Worm (Caenorhabditis elegans) whole organism, L4 larva: ENCODE results near the gene Y54F10AM.8.

Experiments used
- F37D6.2 ChIP-seq: sonication (generic microtip); optimal IDR thresholded peaks from 2 replicates; lab custom pipeline; 2016; ENCODE audit warnings: mild to moderate bottlenecking, missing genetic modification characterization, missing compliant biosample characterization
- F49E8.2 ChIP-seq: sonication (generic microtip); optimal IDR thresholded peaks from 2 replicates; lab custom pipeline; 2016; ENCODE audit warnings: missing compliant biosample characterization, mild to moderate bottlenecking, missing genetic modification characterization, borderline replicate concordance
- T20F7.1 ChIP-seq: fragments of 200-800 bp; sonication (Bioruptor generic); optimal IDR thresholded peaks from 2 replicates; lab custom pipeline; 2018; ENCODE audit warnings: mild to moderate bottlenecking, missing genetic modification characterization, missing compliant biosample characterization
- Y48G9A.11 ChIP-seq: fragments of 200-800 bp; sonication (Bioruptor generic); IDR thresholded peaks from 2 replicates; pipeline ENCODE4 v1.3.6; 2022; ENCODE audit warnings: missing genetic modification reagents, missing genetic modification characterization, missing compliant biosample characterization
- Y75B8A.6 ChIP-seq: fragments of 200-800 bp; sonication (Bioruptor generic); IDR thresholded peaks from 2 replicates; pipeline ENCODE4 v1.3.6; 2022; ENCODE audit warnings: missing genetic modification reagents, missing genetic modification characterization, missing compliant biosample characterization
- ZK337.2 ChIP-seq: fragments of 200-800 bp; sonication (Bioruptor generic); IDR thresholded peaks from 2 replicates; pipeline ENCODE4 v1.3.6; 2022; ENCODE audit warnings: missing genetic modification reagents, missing genetic modification characterization, missing compliant biosample characterization
- aly-2 ChIP-seq: sonication (generic microtip); optimal IDR thresholded peaks from 2 replicates; lab custom pipeline; 2018; ENCODE audit warnings: missing biosample characterization, missing genetic modification characterization
- arid-1 ChIP-seq: fragments of 200-800 bp; sonication (Bioruptor generic); conservative IDR thresholded peaks from 2 replicates; pipeline ENCODE4 v1.3.6; 2022; ENCODE audit warnings: missing genetic modification reagents, missing genetic modification characterization, missing compliant biosample characterization
- ceh-20 ChIP-seq: fragments of 200-800 bp; sonication (Bioruptor generic); IDR thresholded peaks from 2 replicates; pipeline ENCODE4 v1.3.6; 2022; ENCODE audit warnings: missing genetic modification reagents, missing genetic modification characterization, missing compliant biosample characterization
- ceh-28 ChIP-seq: fragments of 150-350 bp; optimal IDR thresholded peaks from 2 replicates; lab custom pipeline; 2014; ENCODE audit warnings: missing biosample characterization, missing genetic modification reagents, missing genetic modification characterization
- ceh-32 ChIP-seq: sonication (generic microtip); optimal IDR thresholded peaks from 2 replicates; lab custom pipeline; 2016; ENCODE audit warnings: mild to moderate bottlenecking, missing genetic modification characterization, missing compliant biosample characterization; ENCODE audit not compliant: poor library complexity
- ceh-44 ChIP-seq: fragments of 200-800 bp; sonication (Bioruptor generic); IDR thresholded peaks from 2 replicates; pipeline ENCODE4 v1.3.6; 2022; ENCODE audit warnings: missing genetic modification reagents, missing genetic modification characterization, missing compliant biosample characterization
- ceh-62 ChIP-seq: sonication (generic microtip); optimal IDR thresholded peaks from 2 replicates; lab custom pipeline; 2017; ENCODE audit warnings: missing biosample characterization, missing genetic modification characterization
- ceh-82 ChIP-seq: sonication (generic microtip); optimal IDR thresholded peaks from 2 replicates; lab custom pipeline; 2017; ENCODE audit warnings: missing biosample characterization, missing genetic modification characterization
- ces-1 ChIP-seq: fragments of 150-350 bp; sonication (generic microtip); optimal IDR thresholded peaks from 4 replicates; lab custom pipeline; 2014; ENCODE audit warnings: missing biosample characterization, missing genetic modification reagents, missing genetic modification characterization
- daf-12 ChIP-seq: fragments of 150-350 bp; optimal IDR thresholded peaks from 2 replicates; lab custom pipeline; 2014; ENCODE audit warnings: missing biosample characterization, missing genetic modification reagents, missing genetic modification characterization
- dmd-9 ChIP-seq: fragments of 200-800 bp; sonication (Bioruptor generic); IDR thresholded peaks from 2 replicates; pipeline ENCODE4 v1.3.6; 2022; ENCODE audit warnings: missing genetic modification reagents, missing genetic modification characterization, missing compliant biosample characterization
- dve-1 ChIP-seq: sonication (generic microtip); optimal IDR thresholded peaks from 2 replicates; lab custom pipeline; 2017; ENCODE audit warnings: antibody characterized with exemption, mild to moderate bottlenecking, missing genetic modification characterization, missing compliant biosample characterization; ENCODE audit not compliant: insufficient read depth
- egl-43 ChIP-seq: fragments of 200-800 bp; sonication (Bioruptor generic); IDR thresholded peaks from 2 replicates; pipeline ENCODE4 v1.3.6; 2022; ENCODE audit warnings: missing genetic modification reagents, missing genetic modification characterization, missing compliant biosample characterization
- fos-1 ChIP-seq: fragments of 150-350 bp; optimal IDR thresholded peaks from 2 replicates; lab custom pipeline; 2014; ENCODE audit warnings: missing biosample characterization, missing genetic modification characterization
- gei-8 ChIP-seq: fragments of 200-800 bp; sonication (Bioruptor generic); optimal IDR thresholded peaks from 2 replicates; lab custom pipeline; 2018; ENCODE audit warnings: mild to moderate bottlenecking, missing genetic modification characterization, missing compliant biosample characterization
- hif-1 ChIP-seq, 2 experiments: sonication (generic microtip); optimal IDR thresholded peaks; 2 replicates each; lab custom pipeline; 2016 to 2017; ENCODE audit warnings: missing compliant biosample characterization in 2 of 2, missing genetic modification characterization in 2 of 2, missing genetic modification reagents in 2 of 2, missing genotype in 2 of 2, mild to moderate bottlenecking in 1 of 2
- hlh-11 ChIP-seq: fragments of 200-800 bp; sonication (Bioruptor generic); optimal IDR thresholded peaks from 2 replicates; lab custom pipeline; 2018; ENCODE audit warnings: mild to moderate bottlenecking, missing genetic modification characterization, missing compliant biosample characterization
- hlh-30 ChIP-seq: sonication (generic microtip); optimal IDR thresholded peaks from 2 replicates; lab custom pipeline; 2017; ENCODE audit warnings: antibody characterized with exemption, mild to moderate bottlenecking, missing genetic modification characterization, missing compliant biosample characterization; ENCODE audit not compliant: insufficient read depth
- jun-1 ChIP-seq: fragments of 150-350 bp; optimal IDR thresholded peaks from 2 replicates; lab custom pipeline; 2014; ENCODE audit warnings: missing biosample characterization, missing genetic modification reagents, missing genetic modification characterization
- lim-7 ChIP-seq: fragments of 200-800 bp; sonication (Bioruptor generic); IDR thresholded peaks from 2 replicates; pipeline ENCODE4 v1.3.6; 2022; ENCODE audit warnings: missing genetic modification characterization, missing compliant biosample characterization
- lin-1 ChIP-seq: fragments of 200-800 bp; sonication (Bioruptor generic); IDR thresholded peaks from 2 replicates; pipeline ENCODE4 v1.3.6; 2022; ENCODE audit warnings: missing genetic modification reagents, missing genetic modification characterization, missing compliant biosample characterization
- lin-29 ChIP-seq: fragments of 200-800 bp; sonication (Bioruptor generic); IDR thresholded peaks from 2 replicates; pipeline ENCODE4 v1.3.6; 2022; ENCODE audit warnings: missing genetic modification reagents, missing genetic modification characterization, missing compliant biosample characterization
- madf-5 ChIP-seq, 2 experiments: fragments of 200-800 bp; sonication (Bioruptor generic); IDR thresholded peaks; 2 replicates each; pipeline ENCODE4 v1.3.6; 2022; ENCODE audit warnings: missing compliant biosample characterization in 2 of 2, missing genetic modification characterization in 2 of 2
- madf-9 ChIP-seq: fragments of 200-800 bp; sonication (Bioruptor generic); conservative IDR thresholded peaks from 2 replicates; pipeline ENCODE4 v1.3.6; 2022; ENCODE audit warnings: missing genetic modification reagents, missing genetic modification characterization, missing compliant biosample characterization
- mdt-29 ChIP-seq: fragments of 200-800 bp; sonication (Bioruptor generic); IDR thresholded peaks from 2 replicates; pipeline ENCODE4 v1.3.6; 2022; ENCODE audit warnings: missing genetic modification reagents, missing genetic modification characterization, missing compliant biosample characterization
- mep-1 ChIP-seq: fragments of 150-350 bp; sonication (generic microtip); optimal IDR thresholded peaks from 3 replicates; lab custom pipeline; 2014; ENCODE audit warnings: missing biosample characterization, missing genetic modification characterization
- mes-2 ChIP-seq: sonication (generic microtip); optimal IDR thresholded peaks from 2 replicates; lab custom pipeline; 2016; ENCODE audit warnings: missing genotype, mild to moderate bottlenecking, missing genetic modification characterization, missing compliant biosample characterization; ENCODE audit not compliant: poor library complexity, severe bottlenecking
- mxl-3 ChIP-seq: fragments of 200-800 bp; sonication (Bioruptor generic); optimal IDR thresholded peaks from 2 replicates; lab custom pipeline; 2018; ENCODE audit warnings: mild to moderate bottlenecking, missing genetic modification characterization, missing compliant biosample characterization
- nhr-111 ChIP-seq: fragments of 200-800 bp; sonication (Bioruptor generic); optimal IDR thresholded peaks from 2 replicates; lab custom pipeline; 2018; ENCODE audit warnings: mild to moderate bottlenecking, missing genetic modification characterization, missing compliant biosample characterization
- nhr-237 ChIP-seq: sonication (generic microtip); optimal IDR thresholded peaks from 2 replicates; lab custom pipeline; 2017; ENCODE audit warnings: missing biosample characterization, missing genetic modification characterization
- nhr-28 ChIP-seq: fragments of 150-350 bp; optimal IDR thresholded peaks from 2 replicates; lab custom pipeline; 2014; ENCODE audit warnings: missing biosample characterization, missing genetic modification characterization
- nhr-41 ChIP-seq: fragments of 200-800 bp; sonication (Bioruptor generic); IDR thresholded peaks from 2 replicates; pipeline ENCODE4 v1.3.6; 2022; ENCODE audit warnings: missing genetic modification reagents, missing genetic modification characterization, missing compliant biosample characterization
- nhr-6 ChIP-seq: fragments of 150-350 bp; optimal IDR thresholded peaks from 2 replicates; lab custom pipeline; 2014; ENCODE audit warnings: missing biosample characterization, missing genetic modification characterization
- rbr-2 ChIP-seq: sonication (generic microtip); optimal IDR thresholded peaks from 2 replicates; lab custom pipeline; 2016; ENCODE audit warnings: missing genotype, missing genetic modification characterization, missing compliant biosample characterization
- saeg-2 ChIP-seq: fragments of 200-800 bp; sonication (Bioruptor generic); IDR thresholded peaks from 2 replicates; pipeline ENCODE4 v1.3.6; 2022; ENCODE audit warnings: missing genetic modification reagents, missing genetic modification characterization, missing compliant biosample characterization
- set-16 ChIP-seq: fragments of 200-800 bp; sonication (Bioruptor generic); IDR thresholded peaks from 2 replicates; pipeline ENCODE4 v1.3.6; 2022; ENCODE audit warnings: missing genetic modification reagents, missing genetic modification characterization, missing compliant biosample characterization
- skn-1 ChIP-seq: fragments of 150-350 bp; optimal IDR thresholded peaks from 2 replicates; lab custom pipeline; 2014; ENCODE audit warnings: missing biosample characterization, missing genetic modification characterization
- spr-1 ChIP-seq: sonication (generic microtip); optimal IDR thresholded peaks from 2 replicates; lab custom pipeline; 2016; ENCODE audit warnings: mild to moderate bottlenecking, missing genetic modification characterization, missing compliant biosample characterization
- tra-1 ChIP-seq: fragments of 200-800 bp; sonication (Bioruptor generic); IDR thresholded peaks from 2 replicates; pipeline ENCODE4 v1.3.6; 2022; ENCODE audit warnings: missing genetic modification reagents, missing genetic modification characterization, missing compliant biosample characterization
- unc-39 ChIP-seq: sonication (generic microtip); optimal IDR thresholded peaks from 2 replicates; lab custom pipeline; 2017; ENCODE audit warnings: missing biosample characterization, missing genetic modification characterization
- unc-62 ChIP-seq, 3 experiments: fragments of 150-350 bp in 1 of 3; sonication (generic microtip); optimal IDR thresholded peaks in 2 of 3; peaks in 1 of 3; 1 replicate in 1 of 3; 2 replicates in 2 of 3; lab custom pipeline; 2014 to 2017; ENCODE audit warnings: missing biosample characterization in 3 of 3, missing genetic modification characterization in 3 of 3, missing genetic modification reagents in 3 of 3, missing genotype in 1 of 3
- vab-7 ChIP-seq: fragments of 200-800 bp; sonication (Bioruptor generic); IDR thresholded peaks from 2 replicates; pipeline ENCODE4 v1.3.6; 2022; ENCODE audit warnings: missing genetic modification reagents, missing genetic modification characterization, missing compliant biosample characterization
- zfp-3 ChIP-seq: fragments of 200-800 bp; sonication (Bioruptor generic); conservative IDR thresholded peaks from 2 replicates; pipeline ENCODE4 v1.3.6; 2022; ENCODE audit warnings: missing genetic modification reagents, missing genetic modification characterization, missing compliant biosample characterization
- zip-2 ChIP-seq: fragments of 150-350 bp; optimal IDR thresholded peaks from 2 replicates; lab custom pipeline; 2014; ENCODE audit warnings: missing biosample characterization, missing genetic modification characterization
- ztf-11 ChIP-seq: fragments of 150-350 bp; optimal IDR thresholded peaks from 2 replicates; lab custom pipeline; 2014; ENCODE audit warnings: missing biosample characterization, missing genetic modification characterization

Y54F10AM.8 gene

ce11 chrIII:2535122-2535521 lies 27.4 kb upstream of the Y54F10AM.8 start (continued):
- TF ChIP-seq madf-5 (GFP tag; IDR thresholded peaks at IDR 0.05; lab: Robert Waterston, UW) (no peak), arid-1 (GFP tag; lab: Robert Waterston, UW) (no peak), Y75B8A.6 (GFP tag; lab: Robert Waterston, UW) (no peak), lin-1 (GFP tag; lab: Robert Waterston, UW) (no peak), hlh-11 (tag; lab: Kevin White, UChicago) (peak; percentile 2), T20F7.1 (GFP tag; lab: Kevin White, UChicago) (no peak), jun-1 (no peak), saeg-2 (no peak), mep-1 (tag; lab: Kevin White, UChicago) (peak; percentile 60), hif-1 (tag; optimal IDR thresholded peaks at IDR 0.05; lab: Kevin White, UChicago) (peak in 1 of 2 experiments; percentile 32), ztf-11 (tag; lab: Kevin White, UChicago) (no peak), rbr-2 (peak; percentile 66), skn-1 (tag; lab: Kevin White, UChicago) (no peak), F49E8.2 (tag; lab: Kevin White, UChicago) (no peak), ceh-20 (GFP tag; lab: Robert Waterston, UW) (no peak), lin-29 (GFP tag; lab: Robert Waterston, UW) (no peak), F37D6.2 (tag; lab: Kevin White, UChicago) (peak; percentile 52), egl-43 (no peak), mdt-29 (GFP tag; lab: Robert Waterston, UW) (0 out of 2 replicates have a peak, but pooled peaks have one; percentile 24), daf-12 (tag; lab: Kevin White, UChicago) (no peak), madf-9 (GFP tag; lab: Robert Waterston, UW) (no peak), tra-1 (GFP tag; lab: Robert Waterston, UW) (no peak), mxl-3 (GFP tag; lab: Kevin White, UChicago) (no peak), aly-2 (no peak), lim-7 (GFP tag; lab: Robert Waterston, UW) (no peak), ceh-44 (GFP tag; lab: Robert Waterston, UW) (peak; percentile 25; the same call in 1 of the 2 replicates), vab-7 (no peak), unc-39 (tag; lab: Kevin White, UChicago) (no peak), nhr-28 (tag; lab: Kevin White, UChicago) (no peak), nhr-41 (GFP tag; lab: Robert Waterston, UW) (no peak), nhr-237 (tag; lab: Kevin White, UChicago) (no peak), nhr-111 (no peak), dmd-9 (GFP tag; lab: Robert Waterston, UW) (no peak), fos-1 (tag; lab: Kevin White, UChicago) (no peak), nhr-6 (tag; lab: Kevin White, UChicago) (no peak), Y48G9A.11 (GFP tag; lab: Robert Waterston, UW) (no peak), dve-1 (tag; lab: Kevin White, UChicago) (no peak), ceh-28 (no peak), spr-1 (no peak), ceh-62 (tag; lab: Kevin White, UChicago) (no peak), gei-8 (no peak)

ce11 chrIII:2532716-2533115 lies 24.9 kb upstream of the Y54F10AM.8 start:
- TF ChIP-seq ceh-32 (no peak), ZK337.2 (no peak), hif-1 (tag; optimal IDR thresholded peaks at IDR 0.05; lab: Kevin White, UChicago) (peak in 1 of 2 experiments; percentile 14), unc-62 (GFP tag; optimal IDR thresholded peaks at IDR 0.05 in 1 of 2; lab: Kevin White, UChicago) (peak in 1 of 2 experiments; percentile 49), unc-62 (tag; optimal IDR thresholded peaks at IDR 0.05; lab: Kevin White, UChicago) (no peak), mdt-29 (GFP tag; lab: Robert Waterston, UW) (no peak), set-16 (GFP tag; lab: Robert Waterston, UW) (peak; percentile 44; the same call in 1 of the 2 replicates), zfp-3 (GFP tag; lab: Robert Waterston, UW) (no peak), nhr-111 (no peak), mes-2 (tag; lab: Kevin White, UChicago) (no peak), zip-2 (tag; lab: Kevin White, UChicago) (no peak), ces-1 (GFP tag; lab: Kevin White, UChicago) (no peak), hlh-30 (peak; percentile 88), ceh-82 (tag; lab: Kevin White, UChicago) (no peak), F37D6.2 (tag; lab: Kevin White, UChicago) (peak; percentile 77), ztf-11 (tag; lab: Kevin White, UChicago) (no peak)
